Fruit fly (Drosophila melanogaster) whole organism, embryonic: ENCODE results near the gene CG7213.

Source experiments
- Adf1 ChIP-seq: fragments of 200-800 bp; sonication (Bioruptor generic); IDR thresholded peaks from 2 replicates; pipeline ENCODE4 v1.3.6; 2022; ENCODE audit warnings: missing biosample characterization, missing genetic modification characterization
- CG10366 ChIP-seq: fragments of 200-800 bp; sonication (Bioruptor generic); IDR thresholded peaks from 2 replicates; pipeline ENCODE4 v1.3.6; 2022; ENCODE audit warnings: missing biosample characterization, missing genetic modification characterization
- CG12769 ChIP-seq: fragments of 200-800 bp; sonication (Bioruptor generic); optimal IDR thresholded peaks from 2 replicates; lab custom pipeline; 2019; ENCODE audit warnings: missing biosample characterization, mild to moderate bottlenecking, missing genetic modification characterization, moderate library complexity
- CG13775 ChIP-seq: fragments of 200-800 bp; sonication (Bioruptor generic); optimal IDR thresholded peaks from 3 replicates; lab custom pipeline; 2017; ENCODE audit warnings: missing biosample characterization, mild to moderate bottlenecking, missing genetic modification characterization
- CG7372 ChIP-seq: fragments of 200-800 bp; sonication (Bioruptor generic); IDR thresholded peaks from 2 replicates; pipeline ENCODE4 v1.3.6; 2022; ENCODE audit warnings: missing biosample characterization, missing genetic modification characterization
- cad ChIP-seq: fragments of >200 bp; optimal IDR thresholded peaks from 2 replicates; lab custom pipeline; 2017; ENCODE audit warnings: missing biosample characterization, missing genetic modification characterization
- chn ChIP-seq: fragments of 200-800 bp; sonication (Bioruptor generic); optimal IDR thresholded peaks from 2 replicates; lab custom pipeline; 2016; ENCODE audit warnings: missing biosample characterization, missing genetic modification characterization
- danr ChIP-seq: fragments of 200-800 bp; sonication (Bioruptor generic); IDR thresholded peaks from 2 replicates; pipeline ENCODE4 v1.3.6; 2022; ENCODE audit warnings: missing biosample characterization, missing genetic modification characterization
- fd96Cb ChIP-seq: fragments of 200-800 bp; sonication (Bioruptor generic); optimal IDR thresholded peaks from 2 replicates; lab custom pipeline; 2018; ENCODE audit warnings: missing biosample characterization, mild to moderate bottlenecking, missing genetic modification characterization, moderate library complexity
- h ChIP-seq: fragments of >200 bp; optimal IDR thresholded peaks from 2 replicates; lab custom pipeline; 2017
- kah ChIP-seq: fragments of 200-800 bp; sonication (Bioruptor generic); optimal IDR thresholded peaks from 2 replicates; lab custom pipeline; 2018; ENCODE audit warnings: missing biosample characterization, mild to moderate bottlenecking, missing genetic modification characterization
- lab ChIP-seq: fragments of 200-800 bp; sonication (Bioruptor generic); optimal IDR thresholded peaks from 3 replicates; lab custom pipeline; 2017; ENCODE audit warnings: missing biosample characterization, missing genetic modification characterization, mild to moderate bottlenecking, moderate library complexity, missing genetic modification reagents
- lbe ChIP-seq: fragments of 200-800 bp; sonication (Bioruptor generic); optimal IDR thresholded peaks from 2 replicates; lab custom pipeline; 2016; ENCODE audit warnings: missing biosample characterization, mild to moderate bottlenecking, missing genetic modification characterization
- seq ChIP-seq: fragments of 200-800 bp; sonication (Bioruptor generic); IDR thresholded peaks from 2 replicates; pipeline ENCODE4 v1.3.6; 2022; ENCODE audit warnings: missing biosample characterization, missing genetic modification characterization

dm6 chr3L:8197779-8198279 is 42.6 kb downstream of the CG7213 start, which contains the start of the genes UbcE2M and Dhps:
- TF ChIP-seq h (lab: Kevin White, UChicago) (no peak), CG10366 (GFP tag; lab: Robert Waterston, UW) (peak; percentile 41; the same call in 1 of the 2 replicates), cad (GFP tag; lab: Kevin White, UChicago) (no peak), danr (no peak), CG7372 (0 out of 2 replicates have a peak, but pooled peaks have one; percentile 32), lbe (peak; percentile 52), CG12769 (tag; lab: Kevin White, UChicago) (no peak), lab (GFP tag; lab: Kevin White, UChicago) (no peak), chn (GFP tag; lab: Kevin White, UChicago) (peak; percentile 41), CG13775 (GFP tag; lab: Kevin White, UChicago) (peak; percentile 85), seq (GFP tag; lab: Robert Waterston, UW) (0 out of 2 replicates have a peak, but pooled peaks have one; percentile 26), kah (GFP tag; lab: Kevin White, UChicago) (peak; percentile 68), Adf1 (peak; percentile 27; the same call in 1 of the 2 replicates), fd96Cb (peak; percentile 72)
